Worm (Caenorhabditis elegans): ENCODE data around the gene C05E11.7.
A peak's percentile ranks its signal among the peaks of the same experiment; 100 is the strongest.

Gene C05E11.7

DNA sequence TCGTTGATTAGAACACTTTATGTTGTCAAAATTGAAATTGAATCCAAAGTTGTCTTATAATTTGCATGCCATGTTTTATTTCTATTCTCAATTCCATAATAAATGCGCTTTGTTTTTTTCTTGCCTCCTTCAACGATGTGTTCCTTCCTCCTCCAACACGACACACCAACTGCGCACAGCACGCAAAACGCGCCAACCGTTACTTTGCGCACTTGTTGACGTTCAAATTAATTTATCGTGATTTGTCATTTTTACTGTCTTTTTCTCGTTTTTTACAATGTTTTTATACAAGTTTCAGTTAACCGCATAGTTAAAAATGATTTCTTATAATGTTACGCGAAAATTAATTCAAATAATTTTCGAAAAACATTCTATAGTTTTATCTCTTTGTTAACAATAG is 2.5 kb upstream of the C05E11.7 start (continued):
- TF ChIP-seq nhr-90 (tag; optimal IDR thresholded peaks at IDR 0.05; ENCODE audit: poor library complexity): peak; percentile 4
- no peak for TF ChIP-seq egl-13 (tag; optimal IDR thresholded peaks at IDR 0.05)
- TF ChIP-seq mep-1 (tag; optimal IDR thresholded peaks at IDR 0.05): peak; percentile 80
- TF ChIP-seq snpc-4 (tag; optimal IDR thresholded peaks at IDR 0.05): peak; percentile 2
- peak in 1 of 2 experiments; percentile 14 for TF ChIP-seq mdl-1 (tag; optimal IDR thresholded peaks at IDR 0.05)
- peak in 1 of 3 experiments; percentile 8 for TF ChIP-seq ceh-82 (tag; optimal IDR thresholded peaks at IDR 0.05)
- TF ChIP-seq nhr-84 (tag; optimal IDR thresholded peaks at IDR 0.05): no peak
- peak in 1 of 6 experiments; percentile 7 for TF ChIP-seq elt-3 (tag; optimal IDR thresholded peaks at IDR 0.05)
- no peak for TF ChIP-seq C04F5.9 (tag; optimal IDR thresholded peaks at IDR 0.05)
- peak; percentile 60 for TF ChIP-seq nhr-71 (tag; optimal IDR thresholded peaks at IDR 0.05)
- TF ChIP-seq lin-14 (GFP tag; optimal IDR thresholded peaks at IDR 0.05): peak; percentile 88
- TF ChIP-seq xbp-1 (tag; optimal IDR thresholded peaks at IDR 0.05): peak; percentile 66
- peak; percentile 21 for TF ChIP-seq jun-1 (tag; optimal IDR thresholded peaks at IDR 0.05)
- peak; percentile 45 for TF ChIP-seq rnt-1 (tag; optimal IDR thresholded peaks at IDR 0.05)
- peak; percentile 53 for TF ChIP-seq swsn-7 (tag; optimal IDR thresholded peaks at IDR 0.05)
- TF ChIP-seq ztf-4 (tag; optimal IDR thresholded peaks at IDR 0.05): no peak
- TF ChIP-seq snu-23 (GFP tag; optimal IDR thresholded peaks at IDR 0.05): peak; percentile 73
- peak; percentile 38 to 61 (median 55) for TF ChIP-seq dpl-1 (GFP tag; optimal IDR thresholded peaks at IDR 0.05)

DNA sequence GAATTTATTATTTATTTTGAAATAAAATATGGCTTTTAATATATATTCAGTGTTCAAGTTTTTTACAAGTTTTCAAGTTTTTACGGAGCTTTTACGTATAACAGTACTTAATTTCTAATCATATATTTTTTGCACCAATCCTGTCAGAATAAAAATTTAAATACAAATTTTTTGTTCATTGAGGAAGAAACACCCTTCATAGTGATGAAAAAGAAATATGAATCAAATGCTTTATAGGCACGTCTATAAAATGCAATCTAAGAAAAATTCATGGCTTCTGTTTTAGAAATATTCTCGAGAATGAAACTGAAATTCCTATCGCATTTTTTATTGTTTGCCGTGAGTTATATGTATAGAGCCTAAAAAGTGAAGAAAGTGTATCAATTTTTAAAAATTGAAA is 1.1 kb upstream of the C05E11.7 start, which contains the start of gene C05E11.2:
Gene C05E11.2 (plus strand): TSS at position 301 of the 400 bp plus-strand sequence.
- TF ChIP-seq nhr-20 (tag; optimal IDR thresholded peaks at IDR 0.05): no peak
- TF ChIP-seq unc-98 (GFP tag; IDR thresholded peaks at IDR 0.05): no peak
- TF ChIP-seq ceh-82 (tag; optimal IDR thresholded peaks at IDR 0.05): no peak
- TF ChIP-seq nhr-71 (tag; optimal IDR thresholded peaks at IDR 0.05): no peak
- no peak for TF ChIP-seq fkh-4 (tag; optimal IDR thresholded peaks at IDR 0.05; ENCODE audit: borderline replicate concordance)
- no peak for TF ChIP-seq sox-4 (tag; optimal IDR thresholded peaks at IDR 0.05)
- TF ChIP-seq ceh-88 (GFP tag; IDR thresholded peaks at IDR 0.05): no peak
- TF ChIP-seq xbp-1 (tag; optimal IDR thresholded peaks at IDR 0.05): no peak
- no peak for TF ChIP-seq mdl-1 (tag; optimal IDR thresholded peaks at IDR 0.05)
- no peak for TF ChIP-seq pax-3 (tag; optimal IDR thresholded peaks at IDR 0.05)
- TF ChIP-seq mep-1 (tag; optimal IDR thresholded peaks at IDR 0.05): no peak
- TF ChIP-seq aly-2 (tag; optimal IDR thresholded peaks at IDR 0.05): no peak
- no peak for TF ChIP-seq nhr-12 (tag; optimal IDR thresholded peaks at IDR 0.05)
- TF ChIP-seq efl-3 (GFP tag; optimal IDR thresholded peaks at IDR 0.05): no peak
- no peak for TF ChIP-seq blmp-1 (tag; optimal IDR thresholded peaks at IDR 0.05)
- no peak for TF ChIP-seq lin-35 (GFP tag; optimal IDR thresholded peaks at IDR 0.05)
- TF ChIP-seq lin-14 (GFP tag; optimal IDR thresholded peaks at IDR 0.05): no peak
- no peak for TF ChIP-seq zag-1 (tag; optimal IDR thresholded peaks at IDR 0.05)
- TF ChIP-seq fos-1 (tag; optimal IDR thresholded peaks at IDR 0.05): no peak
- no peak for TF ChIP-seq hlh-17 (GFP tag; optimal IDR thresholded peaks at IDR 0.05; ENCODE audit: borderline replicate concordance)

DNA sequence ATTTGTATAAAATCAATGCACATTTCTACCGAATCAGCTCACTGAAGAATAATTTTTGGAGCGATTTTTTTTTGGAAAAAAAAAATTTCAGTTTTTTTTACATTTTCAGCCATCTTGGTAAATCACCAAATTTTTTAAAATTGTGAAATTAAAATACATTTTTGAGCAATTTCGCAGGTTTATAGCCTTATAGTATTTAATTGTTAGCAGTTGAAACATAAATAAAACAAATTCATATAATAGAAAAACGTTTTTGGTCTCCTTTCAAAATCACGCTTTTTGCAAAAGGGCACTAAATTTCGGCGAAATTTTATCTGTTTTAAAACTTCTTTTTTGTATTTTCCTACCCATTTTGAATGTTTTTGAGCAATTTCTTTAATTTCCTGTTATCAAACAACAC is 6.9 kb downstream of the C05E11.7 start:
- TF ChIP-seq nhr-85 (tag): no peak
- TF ChIP-seq lin-15B (tag; optimal IDR thresholded peaks at IDR 0.05): no peak
- no peak for TF ChIP-seq rnt-1 (tag; optimal IDR thresholded peaks at IDR 0.05)
- no peak for TF ChIP-seq grh-1 (GFP tag; IDR thresholded peaks at IDR 0.05)
- TF ChIP-seq mab-9 (GFP tag; IDR thresholded peaks at IDR 0.05): no peak
- no peak for TF ChIP-seq ceh-88 (GFP tag; IDR thresholded peaks at IDR 0.05)
- no peak for TF ChIP-seq elt-2 (tag; optimal IDR thresholded peaks at IDR 0.05)
- TF ChIP-seq alr-1 (tag; optimal IDR thresholded peaks at IDR 0.05; ENCODE audit: borderline replicate concordance): no peak
- no peak for TF ChIP-seq nhr-76 (tag; optimal IDR thresholded peaks at IDR 0.05)
- TF ChIP-seq irx-1 (tag; optimal IDR thresholded peaks at IDR 0.05): no peak
- no peak for TF ChIP-seq C16A3.4 (tag; optimal IDR thresholded peaks at IDR 0.05)
- no peak for TF ChIP-seq blmp-1 (tag; optimal IDR thresholded peaks at IDR 0.05)
- no peak for TF ChIP-seq unc-98 (GFP tag; IDR thresholded peaks at IDR 0.05)
- no peak for TF ChIP-seq mep-1 (tag; optimal IDR thresholded peaks at IDR 0.05)
- no peak for TF ChIP-seq nhr-77 (tag; optimal IDR thresholded peaks at IDR 0.05)
- no peak for TF ChIP-seq lin-35 (GFP tag; optimal IDR thresholded peaks at IDR 0.05)
- no peak for TF ChIP-seq swsn-7 (tag; optimal IDR thresholded peaks at IDR 0.05)
